Worm (Caenorhabditis elegans) whole organism, young adult: Measurements from ENCODE around the gene ceh-38.

Experiments
- B0019.2 ChIP-seq: fragments of 200-800 bp; sonication (Bioruptor generic); conservative IDR thresholded peaks from 2 replicates; pipeline ENCODE4 v1.3.6; 2022; ENCODE audit warnings: missing genetic modification reagents, missing genetic modification characterization, missing compliant biosample characterization
- B0035.1 ChIP-seq: sonication (generic microtip); optimal IDR thresholded peaks from 2 replicates; lab custom pipeline; 2016; ENCODE audit warnings: missing genetic modification characterization, mild to moderate bottlenecking, missing compliant biosample characterization, missing genotype, missing genetic modification reagents
- B0261.1 ChIP-seq: sonication (generic microtip); optimal IDR thresholded peaks from 2 replicates; lab custom pipeline; 2016; ENCODE audit warnings: mild to moderate bottlenecking, missing genetic modification characterization, moderate library complexity, missing compliant biosample characterization
- C17E4.6 ChIP-seq: fragments of 200-800 bp; sonication (Bioruptor generic); IDR thresholded peaks from 2 replicates; pipeline ENCODE4 v1.3.6; 2022; ENCODE audit warnings: missing genetic modification reagents, missing genetic modification characterization, missing compliant biosample characterization
- D2030.7 ChIP-seq: fragments of 200-800 bp; sonication (Bioruptor generic); IDR thresholded peaks from 2 replicates; pipeline ENCODE4 v1.3.6; 2022; ENCODE audit warnings: missing genetic modification reagents, missing genetic modification characterization, missing compliant biosample characterization
- F10E7.11 ChIP-seq: sonication (generic microtip); optimal IDR thresholded peaks from 2 replicates; lab custom pipeline; 2017; ENCODE audit warnings: mild to moderate bottlenecking, missing genetic modification characterization, moderate library complexity, missing compliant biosample characterization
- F22D6.2 ChIP-seq: sonication (generic microtip); optimal IDR thresholded peaks from 2 replicates; lab custom pipeline; 2016; ENCODE audit warnings: mild to moderate bottlenecking, missing genetic modification characterization, missing compliant biosample characterization
- F33H1.4 ChIP-seq: fragments of 200-800 bp; sonication (Bioruptor generic); IDR thresholded peaks from 2 replicates; pipeline ENCODE4 v1.3.6; 2022; ENCODE audit warnings: missing genetic modification reagents, missing genetic modification characterization, missing compliant biosample characterization
- F55B11.4 ChIP-seq: sonication (generic microtip); optimal IDR thresholded peaks from 2 replicates; lab custom pipeline; 2016; ENCODE audit warnings: missing compliant biosample characterization, missing genetic modification characterization, borderline replicate concordance; ENCODE audit not compliant: insufficient read depth
- K12H6.12 ChIP-seq: fragments of 200-800 bp; sonication (Bioruptor generic); optimal IDR thresholded peaks from 2 replicates; lab custom pipeline; 2018; ENCODE audit warnings: mild to moderate bottlenecking, missing genetic modification characterization, missing compliant biosample characterization
- T26A5.8 ChIP-seq: sonication (generic microtip); optimal IDR thresholded peaks from 2 replicates; lab custom pipeline; 2016; ENCODE audit warnings: missing genetic modification characterization, missing compliant biosample characterization
- Y56A3A.18 ChIP-seq: fragments of 200-800 bp; sonication (Bioruptor generic); IDR thresholded peaks from 2 replicates; pipeline ENCODE4 v1.3.6; 2022; ENCODE audit warnings: missing genetic modification reagents, missing genetic modification characterization, missing compliant biosample characterization
- Y95B8A.8 ChIP-seq: fragments of 200-800 bp; sonication (Bioruptor generic); IDR thresholded peaks from 2 replicates; pipeline ENCODE4 v1.3.6; 2022; ENCODE audit warnings: missing genetic modification reagents, missing genetic modification characterization, missing compliant biosample characterization
- aptf-2 ChIP-seq: fragments of 200-800 bp; sonication (Bioruptor generic); conservative IDR thresholded peaks from 2 replicates; pipeline ENCODE4 v1.3.6; 2022; ENCODE audit warnings: missing genetic modification reagents, missing genetic modification characterization, missing compliant biosample characterization
- attf-3 ChIP-seq: fragments of 200-800 bp; sonication (Bioruptor generic); conservative IDR thresholded peaks from 2 replicates; pipeline ENCODE4 v1.3.6; 2022; ENCODE audit warnings: missing genetic modification reagents, missing genetic modification characterization, missing compliant biosample characterization
- attf-6 ChIP-seq: fragments of 200-800 bp; sonication (Bioruptor generic); IDR thresholded peaks from 2 replicates; pipeline ENCODE4 v1.3.6; 2022; ENCODE audit warnings: missing genetic modification reagents, missing genetic modification characterization, missing compliant biosample characterization
- bed-2 ChIP-seq: fragments of 200-800 bp; sonication (Bioruptor generic); IDR thresholded peaks from 2 replicates; pipeline ENCODE4 v1.3.6; 2022; ENCODE audit warnings: missing genetic modification reagents, missing genetic modification characterization, missing compliant biosample characterization
- ceh-100 ChIP-seq: fragments of 200-800 bp; sonication (Bioruptor generic); IDR thresholded peaks from 2 replicates; pipeline ENCODE4 v1.3.6; 2022; ENCODE audit warnings: missing genetic modification reagents, missing genetic modification characterization, missing compliant biosample characterization
- ceh-27 ChIP-seq: fragments of 200-800 bp; sonication (Bioruptor generic); optimal IDR thresholded peaks from 2 replicates; lab custom pipeline; 2018; ENCODE audit warnings: mild to moderate bottlenecking, missing genetic modification characterization, moderate library complexity, missing compliant biosample characterization
- ceh-58 ChIP-seq: fragments of 200-800 bp; sonication (Bioruptor generic); IDR thresholded peaks from 2 replicates; pipeline ENCODE4 v1.3.6; 2022; ENCODE audit warnings: missing genetic modification characterization, missing compliant biosample characterization
- ceh-91 ChIP-seq: fragments of 200-800 bp; sonication (Bioruptor generic); IDR thresholded peaks from 2 replicates; pipeline ENCODE4 v1.3.6; 2022; ENCODE audit warnings: missing genetic modification reagents, missing genetic modification characterization, missing compliant biosample characterization
- die-1 ChIP-seq: sonication (generic microtip); optimal IDR thresholded peaks from 2 replicates; lab custom pipeline; 2016; ENCODE audit warnings: missing genotype, mild to moderate bottlenecking, missing genetic modification characterization, missing compliant biosample characterization
- dpff-1 ChIP-seq: sonication (generic microtip); optimal IDR thresholded peaks from 2 replicates; lab custom pipeline; 2017; ENCODE audit warnings: mild to moderate bottlenecking, missing genetic modification characterization, missing compliant biosample characterization
- efl-1 ChIP-seq: fragments of 150-350 bp; optimal IDR thresholded peaks from 2 replicates; lab custom pipeline; 2014; ENCODE audit warnings: missing biosample characterization, missing genetic modification reagents, missing genetic modification characterization
- egl-18 ChIP-seq: fragments of 200-800 bp; sonication (Bioruptor generic); IDR thresholded peaks from 2 replicates; pipeline ENCODE4 v1.3.6; 2022; ENCODE audit warnings: missing genetic modification reagents, missing genetic modification characterization, missing compliant biosample characterization
- egl-44 ChIP-seq: fragments of 200-800 bp; sonication (Bioruptor generic); IDR thresholded peaks from 2 replicates; pipeline ENCODE4 v1.3.6; 2022; ENCODE audit warnings: missing genetic modification reagents, missing genetic modification characterization, missing compliant biosample characterization
- gei-17 ChIP-seq: fragments of 200-800 bp; sonication (Bioruptor generic); optimal IDR thresholded peaks from 2 replicates; lab custom pipeline; 2018; ENCODE audit warnings: mild to moderate bottlenecking, missing genetic modification characterization, missing compliant biosample characterization
- hlh-12 ChIP-seq: sonication (generic microtip); optimal IDR thresholded peaks from 2 replicates; lab custom pipeline; 2016; ENCODE audit warnings: missing genetic modification characterization, missing compliant biosample characterization
- hrde-1 ChIP-seq: sonication (generic microtip); optimal IDR thresholded peaks from 2 replicates; lab custom pipeline; 2016; ENCODE audit warnings: missing genetic modification characterization, mild to moderate bottlenecking, missing compliant biosample characterization, moderate library complexity, missing genotype, missing genetic modification reagents, borderline replicate concordance
- let-526 ChIP-seq: fragments of 200-800 bp; sonication (Bioruptor generic); IDR thresholded peaks from 2 replicates; pipeline ENCODE4 v1.3.6; 2022; ENCODE audit warnings: missing genetic modification reagents, missing genetic modification characterization, missing compliant biosample characterization
- let-607 ChIP-seq, 2 experiments: fragments of 200-800 bp in 1 of 2; sonication (Bioruptor generic) in 1 of 2; sonication (generic microtip) in 1 of 2; optimal IDR thresholded peaks; 2 replicates each; lab custom pipeline; 2016 to 2018; ENCODE audit warnings: mild to moderate bottlenecking in 2 of 2, missing compliant biosample characterization in 2 of 2, missing genetic modification characterization in 2 of 2, moderate library complexity in 2 of 2, missing genotype in 1 of 2
- lin-35 ChIP-seq, 3 experiments: fragments of 150-350 bp in 2 of 3; sonication (generic microtip) in 1 of 3; optimal IDR thresholded peaks; 2 replicates each; lab custom pipeline; 2014 to 2018; ENCODE audit warnings: missing biosample characterization in 3 of 3, missing genetic modification characterization in 3 of 3, missing genetic modification reagents in 3 of 3
- lin-54 ChIP-seq: fragments of 200-800 bp; sonication (Bioruptor generic); optimal IDR thresholded peaks from 2 replicates; lab custom pipeline; 2018; ENCODE audit warnings: mild to moderate bottlenecking, missing genetic modification characterization, missing compliant biosample characterization
- lsy-27 ChIP-seq: sonication (generic microtip); optimal IDR thresholded peaks from 2 replicates; lab custom pipeline; 2017; ENCODE audit warnings: missing genetic modification characterization, mild to moderate bottlenecking, missing compliant biosample characterization, antibody characterized with exemption, missing genotype, borderline replicate concordance; ENCODE audit not compliant: insufficient read depth
- mes-4 ChIP-seq: sonication (generic microtip); optimal IDR thresholded peaks from 2 replicates; lab custom pipeline; 2016; ENCODE audit warnings: missing genotype, missing genetic modification characterization, missing compliant biosample characterization
- mxl-1 ChIP-seq: sonication (generic microtip); optimal IDR thresholded peaks from 2 replicates; lab custom pipeline; 2016; ENCODE audit warnings: missing genetic modification characterization, missing compliant biosample characterization
- nhr-179 ChIP-seq: sonication (generic microtip); optimal IDR thresholded peaks from 2 replicates; lab custom pipeline; 2016; ENCODE audit warnings: mild to moderate bottlenecking, missing genetic modification characterization, missing compliant biosample characterization
- pbrm-1 ChIP-seq: fragments of 200-800 bp; sonication (Bioruptor generic); IDR thresholded peaks from 2 replicates; pipeline ENCODE4 v1.3.6; 2022; ENCODE audit warnings: missing genetic modification reagents, missing genetic modification characterization, missing compliant biosample characterization
- pha-4 ChIP-seq: fragments of 150-350 bp; sonication (generic microtip); optimal IDR thresholded peaks from 2 replicates; lab custom pipeline; 2014; ENCODE audit warnings: missing biosample characterization, missing genetic modification reagents, missing genetic modification characterization
- rec-8 ChIP-seq, 2 experiments: sonication (generic microtip); optimal IDR thresholded peaks; 2 replicates each; lab custom pipeline; 2016; ENCODE audit warnings: mild to moderate bottlenecking in 2 of 2, missing genetic modification characterization in 2 of 2, missing genetic modification reagents in 2 of 2, missing genotype in 2 of 2, missing biosample characterization in 1 of 2, missing compliant biosample characterization in 1 of 2, moderate library complexity in 1 of 2
- rpc-1 ChIP-seq, 2 experiments: fragments of 150-350 bp in 1 of 2; sonication (generic microtip) in 1 of 2; optimal IDR thresholded peaks; 2 replicates each; lab custom pipeline; 2014 to 2018; ENCODE audit warnings: missing biosample characterization in 1 of 2, missing genetic modification characterization in 1 of 2, missing genetic modification reagents in 1 of 2, missing genotype in 1 of 2
- somi-1 ChIP-seq: fragments of 200-800 bp; sonication (Bioruptor generic); optimal IDR thresholded peaks from 2 replicates; lab custom pipeline; 2018; ENCODE audit warnings: mild to moderate bottlenecking, missing genetic modification characterization, missing compliant biosample characterization
- tbx-9 ChIP-seq: sonication (generic microtip); optimal IDR thresholded peaks from 2 replicates; lab custom pipeline; 2016; ENCODE audit warnings: borderline replicate concordance, missing genetic modification characterization, inconsistent platforms, missing compliant biosample characterization
- xnd-1 ChIP-seq: sonication (generic microtip); optimal IDR thresholded peaks from 2 replicates; lab custom pipeline; 2016; ENCODE audit warnings: missing genotype, missing genetic modification reagents, missing genetic modification characterization, missing compliant biosample characterization
- zfh-2 ChIP-seq: fragments of 200-800 bp; sonication (Bioruptor generic); conservative IDR thresholded peaks from 2 replicates; pipeline ENCODE4 v1.3.6; 2022; ENCODE audit warnings: missing genetic modification reagents, missing genetic modification characterization, missing compliant biosample characterization
- ztf-18 ChIP-seq: sonication (generic microtip); optimal IDR thresholded peaks from 2 replicates; lab custom pipeline; 2016; ENCODE audit warnings: missing genotype, mild to moderate bottlenecking, missing genetic modification characterization, missing compliant biosample characterization
- ztf-26 ChIP-seq: sonication (generic microtip); optimal IDR thresholded peaks from 2 replicates; lab custom pipeline; 2017; ENCODE audit warnings: missing genetic modification characterization, missing compliant biosample characterization
- ztf-6 ChIP-seq: fragments of 200-800 bp; sonication (Bioruptor generic); IDR thresholded peaks from 2 replicates; pipeline ENCODE4 v1.3.6; 2022; ENCODE audit warnings: missing genetic modification reagents, missing genetic modification characterization, missing compliant biosample characterization

ceh-38 gene

ce11 chrII:6951250-6951806 lies at the start of gene ceh-38, which contains the start of gene malt-1:
ceh-38 (plus strand) TSS chrII:6951526.
malt-1 (minus strand) TSS chrII:6951300.
- no peak for TF ChIP-seq rec-8 (tag; optimal IDR thresholded peaks at IDR 0.05; lab: Kevin White, UChicago)
- TF ChIP-seq nhr-179 (tag; lab: Kevin White, UChicago) = no peak
- no peak for TF ChIP-seq hlh-12 (tag; lab: Kevin White, UChicago)
- peak; percentile 52 for TF ChIP-seq ztf-26 (tag; lab: Kevin White, UChicago)
- TF ChIP-seq ceh-58 (GFP tag; lab: Robert Waterston, UW) = no peak
- no peak for TF ChIP-seq tbx-9
- TF ChIP-seq ztf-18 = peak; percentile 50
- TF ChIP-seq attf-6 (GFP tag; lab: Robert Waterston, UW) = no peak
- no peak for TF ChIP-seq aptf-2 (GFP tag; lab: Robert Waterston, UW)
- TF ChIP-seq let-607 (tag; optimal IDR thresholded peaks at IDR 0.05; lab: Kevin White, UChicago) = peak; percentile 58 to 77
- TF ChIP-seq F55B11.4 = no peak
- TF ChIP-seq bed-2 = no peak
- TF ChIP-seq lsy-27 = no peak
- TF ChIP-seq B0019.2 = no peak
- TF ChIP-seq lin-54 (GFP tag; lab: Kevin White, UChicago) = peak; percentile 69
- TF ChIP-seq Y95B8A.8 = no peak
- TF ChIP-seq zfh-2 (GFP tag; lab: Robert Waterston, UW) = peak; percentile 66; the same call in 1 of the 2 replicates
- no peak for TF ChIP-seq B0261.1 (tag; lab: Kevin White, UChicago)
- TF ChIP-seq egl-18 = no peak
- no peak for TF ChIP-seq rpc-1 (optimal IDR thresholded peaks at IDR 0.05; lab: Kevin White, UChicago)
- no peak for TF ChIP-seq rpc-1 (tag; optimal IDR thresholded peaks at IDR 0.05; lab: Kevin White, UChicago)
- TF ChIP-seq F22D6.2 (tag; lab: Kevin White, UChicago) = no peak
- TF ChIP-seq xnd-1 (tag; lab: Kevin White, UChicago) = no peak
- TF ChIP-seq die-1 (tag; lab: Kevin White, UChicago) = no peak
- TF ChIP-seq attf-3 (GFP tag; lab: Robert Waterston, UW) = peak; percentile 62
- no peak for TF ChIP-seq F10E7.11 (tag; lab: Kevin White, UChicago)
- no peak for TF ChIP-seq C17E4.6
- TF ChIP-seq mxl-1 (tag; lab: Kevin White, UChicago) = no peak
- no peak for TF ChIP-seq dpff-1 (tag; lab: Kevin White, UChicago)
- TF ChIP-seq egl-44 (GFP tag; lab: Robert Waterston, UW) = no peak
- TF ChIP-seq let-526 (GFP tag; lab: Robert Waterston, UW) = 0 out of 2 replicates have a peak, but pooled peaks have one; percentile 41
- no peak for TF ChIP-seq B0035.1 (tag; lab: Kevin White, UChicago)
- TF ChIP-seq D2030.7 = no peak
- peak; percentile 55; the same call in 1 of the 2 replicates for TF ChIP-seq ceh-100 (GFP tag; lab: Robert Waterston, UW)
- TF ChIP-seq gei-17 (GFP tag; lab: Kevin White, UChicago) = peak; percentile 71
- TF ChIP-seq pha-4 = no peak
- TF ChIP-seq T26A5.8 (tag; lab: Kevin White, UChicago) = no peak
- no peak for TF ChIP-seq mes-4 (tag; lab: Kevin White, UChicago)
- TF ChIP-seq Y56A3A.18 (GFP tag; lab: Robert Waterston, UW) = no peak
- TF ChIP-seq pbrm-1 (GFP tag; lab: Robert Waterston, UW) = peak; percentile 84
- TF ChIP-seq F33H1.4 = peak; percentile 90
- peak in 1 of 3 experiments; percentile 63 for TF ChIP-seq lin-35 (GFP tag; optimal IDR thresholded peaks at IDR 0.05; lab: Kevin White, UChicago)
- TF ChIP-seq ceh-91 (GFP tag; lab: Robert Waterston, UW) = no peak
- TF ChIP-seq ztf-6 = no peak
- peak; percentile 83 for TF ChIP-seq ceh-27
- no peak for TF ChIP-seq efl-1
- peak; percentile 94 for TF ChIP-seq K12H6.12 (tag; lab: Kevin White, UChicago)
- peak; percentile 56 for TF ChIP-seq somi-1 (GFP tag; lab: Kevin White, UChicago)
- no peak for TF ChIP-seq hrde-1 (tag; lab: Kevin White, UChicago)
